Fruit fly (Drosophila melanogaster) whole organism, embryonic: ENCODE measurements around the gene lqfR.
A peak's percentile ranks its signal among the peaks of the same experiment; 100 is the strongest.

ENCODE experiments used
- Antp ChIP-seq: fragments of 200-800 bp; sonication (Bioruptor generic); optimal IDR thresholded peaks from 3 replicates; lab custom pipeline; 2016; ENCODE audit warnings: missing biosample characterization, missing genetic modification characterization
- CG10543 ChIP-seq: fragments of 200-800 bp; sonication (Bioruptor generic); optimal IDR thresholded peaks from 3 replicates; lab custom pipeline; 2017; ENCODE audit warnings: missing biosample characterization, mild to moderate bottlenecking, missing genetic modification characterization, moderate library complexity
- CG11456 ChIP-seq: fragments of 200-800 bp; sonication (Bioruptor generic); IDR thresholded peaks from 3 replicates; pipeline ENCODE4 v1.3.6; 2022; ENCODE audit warnings: missing biosample characterization, missing genetic modification characterization
- CG11696 ChIP-seq: fragments of 200-800 bp; sonication (Bioruptor generic); IDR thresholded peaks from 2 replicates; pipeline ENCODE4 v1.3.6; 2022; ENCODE audit warnings: missing biosample characterization, missing genetic modification characterization
- CG12219 ChIP-seq: fragments of 200-800 bp; sonication (Bioruptor generic); optimal IDR thresholded peaks from 3 replicates; lab custom pipeline; 2018; ENCODE audit warnings: missing biosample characterization, mild to moderate bottlenecking, missing genetic modification characterization
- CG12236 ChIP-seq: fragments of 200-800 bp; sonication (Bioruptor generic); optimal IDR thresholded peaks from 2 replicates; lab custom pipeline; 2016; ENCODE audit warnings: missing biosample characterization, missing genetic modification characterization
- CG1233 ChIP-seq: fragments of 200-800 bp; sonication (Bioruptor generic); optimal IDR thresholded peaks from 4 replicates; lab custom pipeline; 2018; ENCODE audit warnings: missing biosample characterization, mild to moderate bottlenecking, missing genetic modification characterization
- CG12942 ChIP-seq: fragments of 200-800 bp; sonication (Bioruptor generic); optimal IDR thresholded peaks from 3 replicates; lab custom pipeline; 2016; ENCODE audit warnings: missing biosample characterization, missing genetic modification characterization
- CG14860 ChIP-seq: fragments of 200-800 bp; sonication (Bioruptor generic); IDR thresholded peaks from 3 replicates; pipeline ENCODE4 v1.3.6; 2022; ENCODE audit warnings: missing biosample characterization, missing genetic modification characterization; ENCODE audit not compliant: partially characterized antibody
- CG15601 ChIP-seq: fragments of 200-800 bp; sonication (Bioruptor generic); optimal IDR thresholded peaks from 3 replicates; lab custom pipeline; 2019; ENCODE audit warnings: missing biosample characterization, mild to moderate bottlenecking, missing genetic modification characterization, moderate library complexity
- CG17186 ChIP-seq: fragments of 200-800 bp; sonication (Bioruptor generic); optimal IDR thresholded peaks from 3 replicates; lab custom pipeline; 2017; ENCODE audit warnings: missing biosample characterization, missing genetic modification reagents, missing genetic modification characterization
- CG2202 ChIP-seq: fragments of 200-800 bp; sonication (Bioruptor generic); optimal IDR thresholded peaks from 2 replicates; lab custom pipeline; 2018; ENCODE audit warnings: missing biosample characterization, mild to moderate bottlenecking, missing genetic modification characterization
- CG2712 ChIP-seq: fragments of 200-800 bp; optimal IDR thresholded peaks from 3 replicates; lab custom pipeline; 2019; ENCODE audit warnings: missing biosample characterization, mild to moderate bottlenecking, missing genetic modification characterization, moderate library complexity
- CG2875 ChIP-seq: fragments of 200-800 bp; sonication (Bioruptor generic); optimal IDR thresholded peaks from 2 replicates; lab custom pipeline; 2017; ENCODE audit warnings: missing biosample characterization, mild to moderate bottlenecking, missing genetic modification characterization, missing genetic modification reagents
- CG31224 ChIP-seq: fragments of 200-800 bp; sonication (Bioruptor generic); IDR thresholded peaks from 2 replicates; pipeline ENCODE4 v1.3.6; 2022; ENCODE audit warnings: missing biosample characterization, missing genetic modification characterization
- CG32532 ChIP-seq: fragments of 200-800 bp; sonication (Bioruptor generic); IDR thresholded peaks from 2 replicates; pipeline ENCODE4 v1.3.6; 2022; ENCODE audit warnings: missing biosample characterization, missing genetic modification characterization
- CG4282 ChIP-seq: fragments of 200-800 bp; sonication (Bioruptor generic); optimal IDR thresholded peaks from 2 replicates; lab custom pipeline; 2016; ENCODE audit warnings: missing biosample characterization, missing genetic modification characterization
- CG4730 ChIP-seq: fragments of 200-800 bp; sonication (Bioruptor generic); IDR thresholded peaks from 2 replicates; pipeline ENCODE4 v1.3.6; 2022; ENCODE audit warnings: missing biosample characterization, missing genetic modification characterization
- CG4820 ChIP-seq: fragments of 200-800 bp; sonication (Bioruptor generic); optimal IDR thresholded peaks from 3 replicates; lab custom pipeline; 2016; ENCODE audit warnings: missing biosample characterization, missing genetic modification characterization
- CG5245 ChIP-seq: fragments of 200-800 bp; sonication (Bioruptor generic); optimal IDR thresholded peaks from 3 replicates; lab custom pipeline; 2016; ENCODE audit warnings: missing biosample characterization, missing genetic modification characterization
- CG7928 ChIP-seq: fragments of 200-800 bp; sonication (Bioruptor generic); optimal IDR thresholded peaks from 2 replicates; lab custom pipeline; 2017; ENCODE audit warnings: missing biosample characterization, mild to moderate bottlenecking, missing genetic modification characterization
- CG8089 ChIP-seq: fragments of 200-800 bp; sonication (Bioruptor generic); optimal IDR thresholded peaks from 3 replicates; lab custom pipeline; 2016; ENCODE audit warnings: missing biosample characterization, missing genetic modification characterization
- D ChIP-seq, 2 experiments: fragments of 200-800 bp in 1 of 2; fragments of >200 bp in 1 of 2; sonication (Bioruptor generic) in 1 of 2; optimal IDR thresholded peaks; 2 replicates in 1 of 2; 3 replicates in 1 of 2; lab custom pipeline; 2017; ENCODE audit warnings: mild to moderate bottlenecking in 1 of 2, missing biosample characterization in 1 of 2, missing genetic modification characterization in 1 of 2, missing genetic modification reagents in 1 of 2
- Dref ChIP-seq: fragments of 200-800 bp; sonication (Bioruptor generic); IDR thresholded peaks from 2 replicates; pipeline ENCODE4 v1.3.6; 2022; ENCODE audit warnings: missing biosample characterization, missing genetic modification characterization
- HmgD ChIP-seq: fragments of 200-800 bp; sonication (Bioruptor generic); optimal IDR thresholded peaks from 3 replicates; lab custom pipeline; 2016; ENCODE audit warnings: missing biosample characterization, missing genetic modification characterization
- Jarid2 ChIP-seq: fragments of 200-800 bp; sonication (Bioruptor generic); optimal IDR thresholded peaks from 3 replicates; lab custom pipeline; 2017; ENCODE audit warnings: mild to moderate bottlenecking, missing biosample characterization, missing genetic modification reagents, missing genetic modification characterization
- MESR4 ChIP-seq: fragments of 200-800 bp; sonication (Bioruptor generic); optimal IDR thresholded peaks from 2 replicates; lab custom pipeline; 2018; ENCODE audit warnings: missing biosample characterization, mild to moderate bottlenecking, missing genetic modification characterization, moderate library complexity
- Med ChIP-seq: fragments of 200-800 bp; sonication (Bioruptor generic); peaks from one replicate; lab custom pipeline; 2016; ENCODE audit warnings: missing biosample characterization, missing genetic modification characterization, mild to moderate bottlenecking, inconsistent platforms, moderate library complexity
- Mes4 ChIP-seq: fragments of 200-800 bp; sonication (Bioruptor generic); optimal IDR thresholded peaks from 2 replicates; lab custom pipeline; 2016; ENCODE audit warnings: missing biosample characterization, missing genetic modification characterization
- Oli ChIP-seq: fragments of 200-800 bp; sonication (Bioruptor generic); optimal IDR thresholded peaks from 2 replicates; lab custom pipeline; 2018; ENCODE audit warnings: missing biosample characterization, mild to moderate bottlenecking, missing genetic modification characterization, moderate library complexity
- Poxn ChIP-seq: fragments of 200-800 bp; sonication (Bioruptor generic); IDR thresholded peaks from 2 replicates; pipeline ENCODE4 v1.3.6; 2022; ENCODE audit warnings: missing biosample characterization, missing genetic modification characterization
- Spps ChIP-seq: fragments of 200-800 bp; sonication (Bioruptor generic); optimal IDR thresholded peaks from 2 replicates; lab custom pipeline; 2018; ENCODE audit warnings: missing biosample characterization, mild to moderate bottlenecking, missing genetic modification characterization
- TFAM ChIP-seq: fragments of 200-800 bp; sonication (Bioruptor generic); optimal IDR thresholded peaks from 2 replicates; lab custom pipeline; 2017; ENCODE audit warnings: missing biosample characterization, missing genetic modification characterization, inconsistent platforms
- ash1 ChIP-seq: fragments of 200-800 bp; sonication (Bioruptor generic); optimal IDR thresholded peaks from 2 replicates; lab custom pipeline; 2018; ENCODE audit warnings: missing biosample characterization, mild to moderate bottlenecking, missing genetic modification characterization
- cas ChIP-seq: fragments of 200-800 bp; sonication (Bioruptor generic); IDR thresholded peaks from 2 replicates; pipeline ENCODE4 v1.3.6; 2022; ENCODE audit warnings: missing biosample characterization, missing genetic modification characterization
- ci ChIP-seq: fragments of 200-800 bp; sonication (Bioruptor generic); IDR thresholded peaks from 3 replicates; pipeline ENCODE4 v1.3.6; 2022; ENCODE audit warnings: missing biosample characterization, missing genetic modification characterization
- corto ChIP-seq: fragments of 200-800 bp; sonication (Bioruptor generic); optimal IDR thresholded peaks from 2 replicates; lab custom pipeline; 2016; ENCODE audit warnings: missing biosample characterization, mild to moderate bottlenecking, missing genetic modification characterization, moderate library complexity
- croc ChIP-seq: fragments of 200-800 bp; sonication (Bioruptor generic); conservative IDR thresholded peaks from 3 replicates; pipeline ENCODE4 v1.3.6; 2022; ENCODE audit warnings: missing biosample characterization, missing genetic modification characterization
- crp ChIP-seq, 2 experiments: fragments of 200-800 bp; sonication (Bioruptor generic); optimal IDR thresholded peaks; 2 replicates in 1 of 2; 3 replicates in 1 of 2; lab custom pipeline; 2017; ENCODE audit warnings: missing biosample characterization in 2 of 2, missing genetic modification characterization in 2 of 2, mild to moderate bottlenecking in 1 of 2, moderate library complexity in 1 of 2
- dmrt11E ChIP-seq: fragments of 200-800 bp; sonication (Bioruptor generic); optimal IDR thresholded peaks from 3 replicates; lab custom pipeline; 2018; ENCODE audit warnings: missing biosample characterization, mild to moderate bottlenecking, missing genetic modification characterization, moderate library complexity
- esg ChIP-seq: fragments of 200-800 bp; sonication (Bioruptor generic); conservative IDR thresholded peaks from 2 replicates; pipeline ENCODE4 v1.3.6; 2022; ENCODE audit warnings: missing biosample characterization, missing genetic modification characterization
- gsb-n ChIP-seq: fragments of 200-800 bp; sonication (Bioruptor generic); optimal IDR thresholded peaks from 3 replicates; lab custom pipeline; 2018; ENCODE audit warnings: missing biosample characterization, mild to moderate bottlenecking, missing genetic modification characterization
- ham ChIP-seq: fragments of 200-800 bp; sonication (Bioruptor generic); IDR thresholded peaks from 2 replicates; pipeline ENCODE4 v1.3.6; 2022; ENCODE audit warnings: missing biosample characterization, missing genetic modification characterization
- row ChIP-seq: fragments of 200-800 bp; sonication (Bioruptor generic); IDR thresholded peaks from 3 replicates; pipeline ENCODE4 v1.3.6; 2022; ENCODE audit warnings: missing biosample characterization, missing genetic modification characterization
- shn ChIP-seq: fragments of 200-800 bp; sonication (Bioruptor generic); optimal IDR thresholded peaks from 3 replicates; lab custom pipeline; 2016; ENCODE audit warnings: missing biosample characterization, missing genetic modification characterization
- sob ChIP-seq: fragments of 200-800 bp; sonication (Bioruptor generic); IDR thresholded peaks from 2 replicates; pipeline ENCODE4 v1.3.6; 2022; ENCODE audit warnings: missing biosample characterization, missing genetic modification characterization
- stc ChIP-seq: fragments of 200-800 bp; sonication (Bioruptor generic); IDR thresholded peaks from 2 replicates; pipeline ENCODE4 v1.3.6; 2022; ENCODE audit warnings: missing biosample characterization, missing genetic modification characterization
- tgo ChIP-seq: fragments of 200-800 bp; sonication (Bioruptor generic); IDR thresholded peaks from 3 replicates; pipeline ENCODE4 v1.3.6; 2022; ENCODE audit warnings: missing biosample characterization, missing genetic modification characterization
- tio ChIP-seq: fragments of 200-800 bp; sonication (Bioruptor generic); optimal IDR thresholded peaks from 2 replicates; lab custom pipeline; 2017; ENCODE audit warnings: missing biosample characterization, missing genetic modification characterization, inconsistent platforms
- tna ChIP-seq: fragments of 200-800 bp; sonication (Bioruptor generic); IDR thresholded peaks from 2 replicates; pipeline ENCODE4 v1.3.6; 2022; ENCODE audit warnings: missing biosample characterization, missing genetic modification characterization; ENCODE audit not compliant: partially characterized antibody

The lqfR gene

DNA sequence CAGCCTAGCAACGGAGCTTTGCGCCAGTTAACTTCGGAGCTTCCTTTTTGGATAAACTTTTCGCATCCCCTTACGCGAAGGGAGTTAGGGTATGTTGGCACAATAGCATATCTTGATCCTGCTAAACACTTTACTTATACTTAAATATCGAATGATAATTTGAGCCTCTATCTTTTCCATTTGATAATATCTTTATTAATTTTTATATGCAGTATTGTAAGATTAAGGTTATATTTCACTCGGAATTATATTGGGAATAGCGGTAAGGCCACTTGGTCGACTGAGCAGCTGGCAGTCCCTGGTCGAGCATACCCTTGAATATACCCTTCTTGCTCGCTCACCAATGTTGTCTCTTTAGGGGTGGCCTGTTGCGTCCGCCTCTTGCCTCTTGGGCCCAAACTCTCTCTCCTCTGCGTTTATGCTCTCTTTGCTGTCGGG, 42.3 kb upstream of the lqfR start (continued):
- no peak for TF ChIP-seq CG1233 (GFP tag; lab: Kevin White, UChicago)
- TF ChIP-seq CG4820 (GFP tag; lab: Kevin White, UChicago), result no peak
- TF ChIP-seq CG4282 (GFP tag; lab: Kevin White, UChicago), result no peak
- peak; percentile 12 for TF ChIP-seq Antp
- TF ChIP-seq CG2712, result peak; percentile 64
- no peak for TF ChIP-seq CG17186 (GFP tag; lab: Kevin White, UChicago)
- peak; percentile 75; the same call in 2 of the 3 replicates for TF ChIP-seq CG11456
- TF ChIP-seq row (GFP tag; lab: Robert Waterston, UW), result peak; percentile 95
- peak; percentile 65; the same call in 1 of the 2 replicates for TF ChIP-seq Poxn (GFP tag; lab: Robert Waterston, UW)
- peak; percentile 61 for TF ChIP-seq Oli
- no peak for TF ChIP-seq CG12219 (GFP tag; lab: Kevin White, UChicago)
- TF ChIP-seq CG31224, result peak; percentile 59
- no peak for TF ChIP-seq MESR4 (GFP tag; lab: Kevin White, UChicago)
- no peak for TF ChIP-seq TFAM (GFP tag; lab: Kevin White, UChicago)
- TF ChIP-seq croc (GFP tag; lab: Robert Waterston, UW), result peak; percentile 28; the same call in 2 of the 3 replicates
- no peak for TF ChIP-seq HmgD (GFP tag; lab: Kevin White, UChicago)
- no peak for TF ChIP-seq CG11696 (GFP tag; lab: Robert Waterston, UW)
- peak; percentile 37 for TF ChIP-seq Jarid2
- TF ChIP-seq tna (GFP tag; lab: Robert Waterston, UW), result no peak
- TF ChIP-seq CG2202 (tag; lab: Kevin White, UChicago), result no peak
- TF ChIP-seq gsb-n, result no peak
- no peak for TF ChIP-seq CG8089 (GFP tag; lab: Kevin White, UChicago)
- peak; percentile 73 for TF ChIP-seq esg (GFP tag; lab: Robert Waterston, UW)
- TF ChIP-seq CG5245 (GFP tag; lab: Kevin White, UChicago), result peak; percentile 32
- TF ChIP-seq dmrt11E (tag; lab: Kevin White, UChicago), result peak; percentile 13
- TF ChIP-seq crp (GFP tag; optimal IDR thresholded peaks at IDR 0.05; lab: Kevin White, UChicago), result peak in 1 of 2 experiments; percentile 31
- peak; percentile 57 for TF ChIP-seq tio (GFP tag; lab: Kevin White, UChicago)
- no peak for TF ChIP-seq CG12236 (GFP tag; lab: Kevin White, UChicago)
- TF ChIP-seq tgo (GFP tag; lab: Robert Waterston, UW), result peak; percentile 72
- peak; percentile 79 for TF ChIP-seq Med
- TF ChIP-seq sob (GFP tag; lab: Robert Waterston, UW), result peak; percentile 60
- TF ChIP-seq CG14860 (GFP tag; lab: Robert Waterston, UW), result no peak
- TF ChIP-seq ash1 (GFP tag; lab: Kevin White, UChicago), result no peak
- TF ChIP-seq shn (GFP tag; lab: Kevin White, UChicago), result no peak
- peak; percentile 48 for TF ChIP-seq stc (GFP tag; lab: Robert Waterston, UW)
- TF ChIP-seq CG10543 (GFP tag; lab: Kevin White, UChicago), result peak; percentile 61
- TF ChIP-seq Mes4 (GFP tag; lab: Kevin White, UChicago), result no peak
- 0 out of 2 replicates have a peak, but pooled peaks have one; percentile 40 for TF ChIP-seq cas (GFP tag; lab: Robert Waterston, UW)
- TF ChIP-seq CG32532 (GFP tag; lab: Robert Waterston, UW), result peak; percentile 79
- TF ChIP-seq CG4730 (GFP tag; lab: Robert Waterston, UW), result peak; percentile 63
- TF ChIP-seq CG15601 (tag; lab: Kevin White, UChicago), result no peak
- no peak for TF ChIP-seq D (optimal IDR thresholded peaks at IDR 0.05; lab: Kevin White, UChicago)
- peak; percentile 41 for TF ChIP-seq D (GFP tag; optimal IDR thresholded peaks at IDR 0.05; lab: Kevin White, UChicago)
- TF ChIP-seq Dref (GFP tag; lab: Robert Waterston, UW), result no peak
- TF ChIP-seq ham (GFP tag; lab: Robert Waterston, UW), result peak; percentile 37; the same call in 1 of the 2 replicates
- no peak for TF ChIP-seq CG2875 (GFP tag; lab: Kevin White, UChicago)
- peak; percentile 84 for TF ChIP-seq ci (GFP tag; lab: Robert Waterston, UW)
- peak; percentile 26 for TF ChIP-seq CG12942 (GFP tag; lab: Kevin White, UChicago)
- TF ChIP-seq CG7928 (GFP tag; lab: Kevin White, UChicago), result no peak
- no peak for TF ChIP-seq Spps
- TF ChIP-seq corto (GFP tag; lab: Kevin White, UChicago), result peak; percentile 69
